Worm (Caenorhabditis elegans): ENCODE results near the gene dbl-1.
A peak's percentile ranks its signal among the peaks of the same experiment; 100 is the strongest.

Gene dbl-1

DNA sequence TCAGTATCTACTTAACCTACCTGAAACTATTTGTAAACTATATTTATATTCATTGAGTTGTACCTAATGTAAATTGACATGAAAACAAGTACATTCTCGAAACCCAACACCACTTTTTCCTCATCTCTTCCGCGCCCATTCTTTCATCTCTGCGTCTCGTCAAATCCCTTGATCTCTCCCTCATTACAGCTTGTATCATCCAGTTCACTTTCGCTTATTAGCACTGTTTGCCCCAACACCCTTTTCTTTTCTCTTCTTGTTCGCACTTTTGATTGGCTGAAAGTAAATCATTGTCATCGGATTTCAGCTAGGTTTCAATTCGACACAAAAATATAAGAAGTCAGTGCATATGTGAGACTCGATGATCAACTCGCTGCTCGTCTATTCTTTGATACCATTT, 13.2 kb upstream of the dbl-1 start, which contains the start of gene T25F10.3:
T25F10.3 (plus strand) TSS at position 308 of the 400 bp plus-strand sequence.
- no peak for TF ChIP-seq nhr-41 (GFP tag; IDR thresholded peaks at IDR 0.05)

DNA sequence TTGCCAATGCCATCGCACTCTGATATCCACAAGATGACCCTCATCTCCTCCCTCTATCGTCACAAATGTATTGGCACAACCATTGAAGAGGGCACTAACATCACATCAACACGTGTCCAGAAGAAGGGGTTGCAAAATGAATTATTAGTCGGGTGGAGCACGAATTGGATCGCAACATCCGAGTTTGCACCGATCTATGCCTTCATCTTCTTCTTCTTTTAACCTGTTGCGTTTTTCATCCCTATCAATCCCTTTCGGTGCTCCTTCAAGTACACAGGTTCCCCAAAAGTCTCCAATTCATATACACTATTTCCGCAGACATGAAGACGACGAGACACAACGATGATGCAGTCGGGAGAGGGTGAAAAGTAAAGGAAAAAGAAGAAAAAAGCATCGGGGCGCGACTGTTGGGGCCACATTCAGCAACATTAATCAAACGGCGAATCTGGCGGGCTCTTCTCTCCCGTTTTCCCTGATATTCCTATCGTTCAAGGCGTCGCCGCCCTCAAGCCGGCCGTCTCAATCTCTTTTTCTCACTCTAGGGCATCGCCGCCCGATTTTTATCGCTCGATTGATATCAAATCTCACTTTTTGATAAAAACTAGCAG, 6.3 kb upstream of the dbl-1 start:
- TF ChIP-seq lsy-2 (tag; optimal IDR thresholded peaks at IDR 0.05) (peak in 1 of 2 experiments; percentile 6), hlh-11 (tag; optimal IDR thresholded peaks at IDR 0.05) (peak; percentile 44), nhr-76 (tag; optimal IDR thresholded peaks at IDR 0.05) (no peak), set-16 (GFP tag; IDR thresholded peaks at IDR 0.05) (0 out of 2 replicates have a peak, but pooled peaks have one; percentile 11), nhr-11 (tag; optimal IDR thresholded peaks at IDR 0.05) (peak; percentile 25), aha-1 (tag) (peak; percentile 65), daf-16 (GFP tag; optimal IDR thresholded peaks at IDR 0.05) (peak in 1 of 2 experiments; percentile 69), daf-16 (tag; optimal IDR thresholded peaks at IDR 0.05) (no peak), snpc-1.2 (GFP tag; IDR thresholded peaks at IDR 0.05) (no peak), mxl-3 (GFP tag; optimal IDR thresholded peaks at IDR 0.05) (peak; percentile 13)

DNA sequence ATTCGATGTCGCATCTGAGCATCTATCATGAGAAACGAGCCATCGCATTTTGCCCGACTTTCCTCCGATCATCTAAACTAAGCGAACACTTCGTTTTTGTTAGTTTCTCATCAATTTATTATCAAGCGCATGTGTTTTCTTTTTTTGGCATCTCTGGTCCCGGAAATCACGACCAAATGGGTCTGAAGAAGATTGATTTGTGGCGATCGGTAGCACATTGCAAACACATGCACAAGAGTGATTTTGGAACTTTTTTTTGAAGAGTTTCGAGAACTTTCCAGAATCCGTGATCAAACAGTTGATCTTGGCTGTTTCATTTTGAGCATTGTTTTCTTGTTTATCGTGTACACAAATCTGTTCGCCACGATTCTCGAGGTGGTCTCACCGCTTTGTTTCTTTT, 4.7 kb upstream of the dbl-1 start:
- peak in 1 of 2 experiments; percentile 81 for TF ChIP-seq unc-62 (GFP tag; optimal IDR thresholded peaks at IDR 0.05 in 1 of 2)
- TF ChIP-seq unc-62 (tag; optimal IDR thresholded peaks at IDR 0.05): no peak
- no peak for TF ChIP-seq tra-1 (GFP tag; IDR thresholded peaks at IDR 0.05)
- no peak for TF ChIP-seq fkh-10 (GFP tag; optimal IDR thresholded peaks at IDR 0.05)
- 0 out of 2 replicates have a peak, but pooled peaks have one; percentile 27 for TF ChIP-seq ceh-20 (GFP tag; IDR thresholded peaks at IDR 0.05)

DNA sequence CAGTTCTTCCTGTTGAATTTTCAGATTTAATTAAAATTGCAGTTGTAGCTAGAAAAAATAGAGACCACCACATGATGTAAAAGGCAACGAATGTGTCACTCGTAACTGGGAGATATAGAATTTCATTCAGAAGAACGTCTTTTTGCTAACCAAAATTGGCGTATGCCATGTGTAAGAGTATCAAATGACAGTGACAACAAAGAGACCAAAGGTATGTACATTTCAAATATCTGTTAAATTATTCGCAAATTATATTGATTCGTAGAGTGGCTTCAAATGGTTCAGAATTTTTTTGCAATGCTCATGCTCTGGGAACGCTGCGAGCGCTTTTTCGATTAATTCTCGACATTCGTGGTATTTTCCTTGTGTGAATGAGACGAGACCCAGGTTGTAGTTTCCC, 4.4 kb downstream of the dbl-1 start, which contains the start of gene T25F10.4:
T25F10.4 (minus strand) TSS at position 101 of the 400 bp plus-strand sequence.
- TF ChIP-seq Y105C5A.15 (GFP tag; IDR thresholded peaks at IDR 0.05): no peak
- TF ChIP-seq sdz-12 (GFP tag; optimal IDR thresholded peaks at IDR 0.05): no peak
- TF ChIP-seq zag-1 (tag; optimal IDR thresholded peaks at IDR 0.05): no peak
- no peak for TF ChIP-seq dmd-8 (GFP tag; IDR thresholded peaks at IDR 0.05)
- TF ChIP-seq cey-2 (tag; optimal IDR thresholded peaks at IDR 0.05; ENCODE audit: borderline replicate concordance, insufficient read depth): no peak
- no peak for TF ChIP-seq T26A8.4 (GFP tag; IDR thresholded peaks at IDR 0.05)
- TF ChIP-seq nhr-10 (tag; optimal IDR thresholded peaks at IDR 0.05): no peak

DNA sequence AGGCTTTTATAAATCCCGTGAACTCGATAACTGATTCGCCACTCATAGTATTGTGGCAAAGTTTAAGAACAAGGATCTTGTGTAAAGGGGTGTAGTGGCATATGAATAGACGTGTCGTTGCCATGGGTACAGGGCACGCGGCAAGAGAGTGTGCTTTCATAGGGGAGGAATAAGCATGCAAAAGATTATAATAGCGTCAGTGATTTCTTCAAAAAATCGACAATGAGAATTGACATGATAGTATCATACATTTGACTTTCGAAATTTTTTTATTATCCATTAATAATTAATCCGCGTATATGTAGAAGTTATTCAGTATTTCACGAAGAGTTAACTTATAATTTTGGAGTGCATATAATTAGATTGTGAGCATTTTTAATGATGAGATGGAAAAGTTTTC, 7.0 kb downstream of the dbl-1 start, which contains the start of gene bbs-8:
bbs-8 (minus strand) TSS at position 101 of the 400 bp plus-strand sequence.
- TF ChIP-seq snpc-1.2 (GFP tag; IDR thresholded peaks at IDR 0.05) (no peak), set-16 (GFP tag; IDR thresholded peaks at IDR 0.05) (no peak), aha-1 (tag) (peak; percentile 44), ztf-11 (tag; optimal IDR thresholded peaks at IDR 0.05) (no peak), ztf-7 (tag; optimal IDR thresholded peaks at IDR 0.05) (no peak), lin-1 (GFP tag; IDR thresholded peaks at IDR 0.05) (no peak), dmd-9 (GFP tag; IDR thresholded peaks at IDR 0.05) (no peak)

DNA sequence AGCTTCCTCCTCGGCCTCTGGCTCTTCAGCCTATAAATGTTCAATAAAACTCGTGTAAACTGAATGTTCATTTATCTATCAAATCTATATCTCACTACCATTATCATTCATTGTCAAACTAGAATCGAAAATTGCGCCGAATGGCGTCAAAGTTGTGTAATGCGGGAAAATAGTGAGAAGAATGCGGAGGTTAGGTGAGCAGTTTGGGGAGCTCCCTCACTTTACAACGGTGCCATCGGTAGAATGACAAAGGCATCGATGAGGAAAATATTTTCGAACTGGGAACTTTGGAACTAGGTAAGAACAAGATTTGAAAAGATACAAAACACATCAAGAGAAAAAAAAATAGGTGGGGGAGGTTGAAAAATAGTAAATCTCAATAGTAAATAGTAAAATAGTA, 9.6 kb downstream of the dbl-1 start:
- TF ChIP-seq unc-62 (GFP tag; optimal IDR thresholded peaks at IDR 0.05 in 1 of 2): no peak
- TF ChIP-seq unc-62 (tag; optimal IDR thresholded peaks at IDR 0.05): no peak
- TF ChIP-seq hlh-11 (tag; optimal IDR thresholded peaks at IDR 0.05): no peak
- no peak for TF ChIP-seq cey-2 (tag; optimal IDR thresholded peaks at IDR 0.05; ENCODE audit: borderline replicate concordance, insufficient read depth)
- TF ChIP-seq spr-1 (tag; optimal IDR thresholded peaks at IDR 0.05): no peak
- no peak for TF ChIP-seq dmd-8 (GFP tag; IDR thresholded peaks at IDR 0.05)
- TF ChIP-seq zag-1 (tag; optimal IDR thresholded peaks at IDR 0.05): no peak
- TF ChIP-seq ces-1 (GFP tag; optimal IDR thresholded peaks at IDR 0.05): no peak
- TF ChIP-seq D1046.2 (GFP tag; IDR thresholded peaks at IDR 0.05): no peak
- no peak for TF ChIP-seq ceh-32 (tag; optimal IDR thresholded peaks at IDR 0.05; ENCODE audit: poor library complexity)
- no peak for TF ChIP-seq zip-11 (GFP tag; IDR thresholded peaks at IDR 0.05)
